Fruit fly (Drosophila melanogaster) Kc167 (cell line): Measurements from ENCODE around the gene dsb.

Experiments used
- Myc ChIP-seq: fragments of >200 bp; optimal IDR thresholded peaks from 2 replicates; lab custom pipeline; 2017; ENCODE audit warnings: missing external identifiers
- Sin3A ChIP-seq: fragments of >200 bp; optimal IDR thresholded peaks from 2 replicates; lab custom pipeline; 2018; ENCODE audit warnings: missing external identifiers
- h ChIP-seq: fragments of >200 bp; optimal IDR thresholded peaks from 3 replicates; lab custom pipeline; 2018; ENCODE audit warnings: missing external identifiers
- insv ChIP-seq: fragments of >200 bp; optimal IDR thresholded peaks from 3 replicates; lab custom pipeline; 2018; ENCODE audit warnings: missing external identifiers
- psq ChIP-seq: fragments of >200 bp; optimal IDR thresholded peaks from 2 replicates; lab custom pipeline; 2017; ENCODE audit warnings: missing external identifiers
- ttk ChIP-seq: sonication (Bioruptor generic); optimal IDR thresholded peaks from 2 replicates; lab custom pipeline; 2017; ENCODE audit warnings: missing external identifiers

Gene dsb

DNA sequence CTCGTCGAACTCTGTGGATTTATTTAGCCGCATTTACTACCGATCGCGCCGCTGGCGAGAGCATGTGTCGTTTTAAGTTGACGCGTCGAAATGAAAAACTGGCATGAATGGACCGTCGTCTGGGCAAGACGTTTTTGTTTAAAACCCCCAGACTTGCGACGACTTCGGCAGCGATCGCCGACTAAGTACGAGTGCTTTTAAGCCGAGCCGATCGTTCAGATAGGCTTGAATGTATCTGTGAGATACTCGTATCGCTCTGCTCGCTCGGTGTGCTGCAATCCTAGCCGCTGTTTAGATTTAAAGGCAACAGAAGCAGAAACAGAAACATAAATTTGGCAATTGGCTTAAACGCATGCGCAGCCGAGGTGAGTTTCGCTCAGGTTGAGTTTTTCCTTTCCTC, at the start of gene dsb:
Gene dsb (minus strand): TSS at position 91 of the 400 bp plus-strand sequence.
- TF ChIP-seq Sin3A (no peak), h (lab: Kevin White, UChicago) (no peak), Myc (lab: Kevin White, UChicago) (no peak), psq (lab: Kevin White, UChicago) (no peak), insv (no peak), ttk (lab: Kevin White, UChicago) (no peak)

DNA sequence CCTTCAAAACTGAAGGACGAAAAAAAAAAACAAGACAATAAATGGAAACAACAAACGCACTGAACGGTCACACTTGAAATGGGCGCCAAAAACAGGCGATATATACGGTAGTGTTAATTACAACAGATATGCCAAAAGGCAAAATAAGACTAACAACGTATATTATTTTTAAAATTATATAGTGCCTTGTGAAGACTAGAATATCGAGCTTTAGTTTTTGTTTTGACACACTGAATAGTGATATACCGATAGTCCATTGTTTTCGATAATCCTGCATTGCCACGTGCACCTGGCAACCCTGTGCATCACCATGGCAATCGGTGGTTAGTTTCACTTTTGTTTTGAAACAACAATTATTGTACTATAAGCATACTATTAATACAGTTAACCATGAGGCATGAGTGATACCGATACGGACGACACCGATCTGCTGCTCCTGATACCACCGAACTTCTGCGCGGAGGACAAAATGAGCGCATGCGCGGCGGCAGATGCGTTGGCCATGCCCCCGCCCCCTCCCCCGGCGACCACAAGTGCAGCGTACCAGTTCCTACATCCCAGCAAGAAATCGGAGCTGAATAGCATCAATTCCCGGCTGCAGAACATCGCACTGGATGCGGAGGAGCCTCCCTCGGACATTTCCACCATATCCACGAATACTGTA, 37.6 kb upstream of the dsb start, which contains the start of the genes mu2 and Cnb:
Gene mu2 (minus strand): TSS at position 13 of the 664 bp plus-strand sequence.
Gene Cnb (plus strand): TSS at position 103 of the 664 bp plus-strand sequence.
- TF ChIP-seq psq (lab: Kevin White, UChicago) (no peak), h (lab: Kevin White, UChicago) (no peak), ttk (lab: Kevin White, UChicago) (no peak), Myc (lab: Kevin White, UChicago) (no peak), Sin3A (no peak), insv (no peak)

DNA sequence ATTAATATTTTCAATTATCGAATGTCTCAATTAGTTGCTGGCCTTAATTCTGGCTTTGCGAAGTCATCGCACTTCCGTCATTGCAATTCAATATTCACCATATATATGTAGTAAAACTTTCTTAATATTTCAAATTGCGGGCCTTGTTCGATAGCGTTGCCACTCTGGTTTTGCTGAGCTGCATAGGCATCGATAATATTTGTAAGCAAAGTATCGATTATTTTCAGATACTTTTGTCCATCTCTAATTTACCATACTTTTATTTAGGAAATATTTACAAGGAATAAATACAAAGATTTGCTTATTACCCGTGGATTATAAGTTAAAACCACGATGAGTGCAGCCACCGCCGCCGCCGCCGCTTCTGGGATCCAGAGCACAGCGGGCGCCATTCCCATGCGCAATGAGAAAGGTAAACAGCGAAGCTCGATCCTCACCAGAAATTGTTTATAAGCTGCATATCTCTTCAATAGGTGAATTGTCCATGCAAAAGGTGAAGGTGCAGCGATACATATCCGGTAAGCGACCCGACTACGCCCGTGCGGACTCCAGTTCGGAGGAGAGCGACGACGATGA, 30.9 kb upstream of the dsb start, which contains the start of gene Mfap1:
Gene Mfap1 (plus strand): TSS at position 226 of the 576 bp plus-strand sequence.
- no peak for TF ChIP-seq ttk (lab: Kevin White, UChicago)
- no peak for TF ChIP-seq h (lab: Kevin White, UChicago)

DNA sequence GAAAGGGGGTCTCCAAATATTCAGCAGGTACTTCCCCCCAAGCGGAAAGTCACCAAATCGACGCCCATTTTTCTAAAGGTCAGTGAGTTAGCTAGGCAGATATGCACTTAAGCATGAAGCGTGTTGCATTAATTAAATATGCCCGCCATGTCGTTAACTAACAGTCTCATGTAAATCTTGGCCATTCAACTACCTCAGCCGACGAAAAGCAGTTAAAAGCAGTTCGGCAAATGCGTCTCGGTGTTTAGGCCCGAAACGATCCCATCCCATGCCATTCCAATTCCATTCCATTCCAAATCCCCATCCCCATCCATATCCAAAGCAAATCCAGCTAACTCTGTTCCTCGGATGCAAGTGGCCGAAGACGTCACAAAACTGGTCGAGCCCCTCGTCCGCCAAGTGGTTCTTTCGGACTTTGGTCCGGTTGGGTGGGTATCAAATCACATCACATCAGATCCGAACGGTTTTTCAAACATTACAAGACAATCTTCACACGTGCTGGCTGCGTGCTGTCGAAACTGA, 30.0 kb upstream of the dsb start:
- no peak for TF ChIP-seq psq (lab: Kevin White, UChicago)
- TF ChIP-seq insv, result no peak
- no peak for TF ChIP-seq ttk (lab: Kevin White, UChicago)
- no peak for TF ChIP-seq Myc (lab: Kevin White, UChicago)
- no peak for TF ChIP-seq Sin3A
- TF ChIP-seq h (lab: Kevin White, UChicago), result no peak

DNA sequence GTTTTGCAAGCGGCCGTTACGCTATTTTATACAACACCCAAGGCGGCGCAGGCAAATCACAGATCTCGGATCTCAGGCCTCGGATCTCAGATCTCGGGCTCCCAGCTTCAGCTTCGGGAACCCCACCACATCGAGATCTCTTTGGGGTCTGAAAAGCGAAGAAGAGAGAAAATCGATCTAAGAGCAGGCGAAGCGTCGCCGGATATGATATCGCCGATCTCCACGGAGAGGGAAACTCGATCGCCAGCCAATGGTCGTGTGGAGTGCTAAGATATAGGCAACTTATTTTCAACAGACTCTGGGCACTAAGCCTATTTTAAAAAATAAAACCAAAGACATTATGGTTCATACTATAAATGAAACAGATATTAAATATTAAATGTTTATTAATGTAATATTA, 28.8 kb upstream of the dsb start, which contains the start of the genes CG46523 and CG5687:
Gene CG46523 (minus strand): TSS at position 337 of the 400 bp plus-strand sequence.
Gene CG5687 (minus strand): TSS at position 337 of the 400 bp plus-strand sequence.
- TF ChIP-seq Myc (lab: Kevin White, UChicago) (no peak), h (lab: Kevin White, UChicago) (no peak), ttk (lab: Kevin White, UChicago) (no peak), insv (no peak), psq (lab: Kevin White, UChicago) (no peak), Sin3A (no peak)

DNA sequence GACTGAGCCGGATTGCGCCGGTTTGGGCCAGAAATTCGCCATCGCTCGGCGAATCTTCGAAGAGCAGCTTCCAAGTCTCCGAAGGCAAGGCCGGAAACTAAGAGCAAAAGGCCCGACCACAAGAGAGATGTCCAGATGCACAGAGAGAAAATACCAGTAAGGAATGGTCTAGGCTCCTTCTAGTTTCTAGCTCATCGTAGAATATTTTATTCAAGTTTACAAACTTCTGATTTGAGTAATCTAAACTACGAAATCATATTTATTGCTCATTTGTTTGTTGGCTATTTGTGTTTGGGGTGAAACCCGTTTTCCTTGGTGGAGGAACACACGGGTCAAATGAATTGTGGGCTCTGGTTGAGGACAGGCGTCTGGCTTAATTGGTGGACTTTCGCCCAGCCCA, 27.5 kb upstream of the dsb start:
- TF ChIP-seq ttk (lab: Kevin White, UChicago) (no peak), Myc (lab: Kevin White, UChicago) (no peak), h (lab: Kevin White, UChicago) (no peak), psq (lab: Kevin White, UChicago) (no peak), Sin3A (no peak), insv (no peak)

DNA sequence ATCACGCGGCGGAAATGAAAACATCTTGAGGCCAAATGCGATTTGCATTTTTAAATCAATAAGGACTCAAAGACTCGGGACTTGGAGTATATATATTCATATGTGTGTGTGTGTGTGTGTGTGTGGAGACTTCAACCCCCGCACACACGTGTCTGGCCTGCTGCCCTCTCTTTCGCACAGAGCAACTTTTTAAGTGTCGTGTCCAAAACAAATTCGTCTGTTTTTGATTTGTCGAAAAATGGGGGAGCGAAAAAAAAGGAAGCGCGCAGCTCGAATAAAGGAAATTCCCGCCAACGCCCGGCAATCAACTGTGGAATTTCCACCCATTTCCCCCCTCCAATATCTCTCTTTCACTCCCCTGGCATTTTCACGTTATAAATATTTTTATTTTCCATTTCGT, 19.0 kb upstream of the dsb start:
- TF ChIP-seq Myc (lab: Kevin White, UChicago) (no peak), psq (lab: Kevin White, UChicago) (no peak), ttk (lab: Kevin White, UChicago) (no peak), insv (no peak), h (lab: Kevin White, UChicago) (no peak), Sin3A (no peak)

DNA sequence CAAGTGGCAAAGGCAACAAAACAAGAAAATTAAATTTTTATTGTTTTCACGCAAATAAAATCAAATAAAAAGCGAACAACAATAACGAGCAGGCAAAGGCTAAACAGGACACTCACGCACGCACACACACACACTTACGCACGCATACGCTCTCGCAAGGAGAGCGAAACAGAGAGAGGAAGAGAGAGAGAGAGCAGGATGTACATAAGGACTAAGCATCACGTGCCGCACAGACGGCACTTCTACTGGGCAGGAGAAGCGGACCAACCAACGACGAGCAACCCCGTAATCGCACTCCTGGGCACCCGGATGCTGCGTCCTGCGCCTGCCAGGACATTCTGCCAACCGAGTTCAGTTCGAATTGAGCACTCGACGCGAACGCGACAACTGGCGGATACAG, 10.9 kb upstream of the dsb start, which contains the start of gene Dbx:
Gene Dbx (plus strand): TSS at position 365 of the 400 bp plus-strand sequence.
- TF ChIP-seq psq (lab: Kevin White, UChicago) (no peak), insv (no peak), ttk (lab: Kevin White, UChicago) (no peak), Sin3A (no peak), Myc (lab: Kevin White, UChicago) (no peak), h (lab: Kevin White, UChicago) (no peak)

DNA sequence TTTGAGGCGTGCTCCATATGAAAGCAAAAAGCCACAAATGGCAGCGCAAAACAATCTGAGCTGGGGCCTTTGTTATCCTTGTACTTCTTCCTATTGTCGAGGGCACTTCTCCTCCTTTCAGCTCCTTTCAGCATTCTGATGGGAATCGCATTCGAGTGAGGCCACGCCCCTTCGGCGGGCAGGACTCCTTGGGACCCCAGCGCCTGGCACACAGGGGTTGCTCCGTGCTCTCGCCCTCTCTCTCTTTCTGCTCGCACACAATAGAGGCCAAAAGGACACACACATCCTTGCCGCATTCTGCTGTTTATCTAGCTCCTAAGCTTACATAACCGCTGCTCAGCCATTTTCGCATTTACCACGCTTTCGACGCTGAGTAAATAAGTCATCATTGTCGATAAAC, 10.1 kb upstream of the dsb start:
- no peak for TF ChIP-seq Sin3A
- TF ChIP-seq ttk (lab: Kevin White, UChicago), result no peak
- TF ChIP-seq h (lab: Kevin White, UChicago), result no peak
- TF ChIP-seq Myc (lab: Kevin White, UChicago), result no peak
- no peak for TF ChIP-seq psq (lab: Kevin White, UChicago)
- no peak for TF ChIP-seq insv

DNA sequence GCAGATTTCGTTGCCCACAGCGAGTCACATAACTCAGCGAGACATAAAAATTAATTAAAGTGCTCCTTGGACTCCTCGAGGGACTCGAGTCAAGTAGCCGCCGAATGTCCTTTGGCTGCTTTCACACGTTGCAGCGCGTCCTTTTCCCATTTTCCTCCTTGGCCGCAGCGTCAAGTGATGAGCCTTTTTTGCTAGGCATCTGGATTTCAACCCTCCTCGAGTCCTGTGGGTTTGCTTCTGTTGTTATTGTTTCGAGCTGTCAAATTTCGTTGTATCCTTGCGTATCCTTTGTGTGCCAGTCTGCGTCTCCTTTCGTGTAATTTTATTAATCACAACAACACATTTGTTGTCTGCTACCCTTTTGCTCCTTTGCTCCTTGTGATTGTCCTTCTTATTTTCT, 6.6 kb upstream of the dsb start:
- no peak for TF ChIP-seq h (lab: Kevin White, UChicago)
- TF ChIP-seq insv, result no peak
- no peak for TF ChIP-seq Myc (lab: Kevin White, UChicago)
- no peak for TF ChIP-seq psq (lab: Kevin White, UChicago)
- TF ChIP-seq ttk (lab: Kevin White, UChicago), result no peak
- no peak for TF ChIP-seq Sin3A

DNA sequence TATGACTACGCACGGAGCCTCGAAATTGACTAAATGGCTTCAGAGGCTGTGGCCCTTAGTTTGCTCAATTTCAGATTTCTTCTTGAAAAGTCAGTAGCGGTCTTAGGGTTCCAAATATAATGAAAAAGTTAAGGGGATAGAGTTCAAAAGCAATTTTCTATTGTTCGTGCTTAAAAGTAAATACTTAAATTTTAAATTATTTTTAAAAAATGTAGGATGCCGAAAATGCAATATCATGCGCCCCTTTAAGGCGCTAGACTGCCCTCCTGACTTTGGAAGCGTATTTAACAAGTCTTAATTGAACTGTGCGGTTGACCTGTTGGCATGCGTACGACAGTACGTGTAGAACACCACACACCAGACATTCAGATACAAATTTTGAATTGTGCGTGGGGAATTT, 4.7 kb upstream of the dsb start:
- TF ChIP-seq Sin3A (no peak), insv (no peak), psq (lab: Kevin White, UChicago) (no peak), h (lab: Kevin White, UChicago) (no peak), Myc (lab: Kevin White, UChicago) (no peak), ttk (lab: Kevin White, UChicago) (no peak)

DNA sequence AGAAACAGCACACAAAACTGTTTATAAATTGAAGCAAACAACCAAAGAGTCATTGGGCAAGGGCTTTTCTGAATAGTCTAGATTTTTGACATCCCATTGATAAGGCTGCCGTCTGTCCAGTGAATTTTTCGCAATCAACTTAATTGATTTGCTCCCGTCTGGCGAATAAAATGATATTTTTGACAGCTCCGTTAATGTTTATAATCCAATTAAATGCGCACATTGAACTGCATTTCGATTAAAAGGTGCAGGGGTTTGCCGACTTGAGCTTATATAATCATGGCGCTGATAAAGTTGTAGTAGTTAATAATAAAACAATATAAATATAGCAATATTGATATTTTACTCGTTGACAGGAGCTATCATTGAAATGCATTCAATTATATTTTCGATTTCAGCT, 997 bp downstream of the dsb start:
- TF ChIP-seq ttk (lab: Kevin White, UChicago) (no peak), h (lab: Kevin White, UChicago) (no peak), psq (lab: Kevin White, UChicago) (no peak), insv (no peak), Myc (lab: Kevin White, UChicago) (no peak), Sin3A (no peak)
